Fruit fly (Drosophila melanogaster): ENCODE data around the gene Elp6.

- TF ChIP-seq ttk (optimal IDR thresholded peaks at IDR 0.05), result no peak
- TF ChIP-seq insv (optimal IDR thresholded peaks at IDR 0.05), result no peak
- no peak for TF ChIP-seq Myc (optimal IDR thresholded peaks at IDR 0.05)
- no peak for TF ChIP-seq h (optimal IDR thresholded peaks at IDR 0.05)
- no peak for TF ChIP-seq Sin3A (optimal IDR thresholded peaks at IDR 0.05)
- no peak for TF ChIP-seq psq (optimal IDR thresholded peaks at IDR 0.05)
These were observed 26.3 kb upstream of the Elp6 start for dm6 chr3R:13393009-13393408.

Measured in Kc167 (cell line).